Fruit fly (Drosophila melanogaster) whole organism, embryonic: ENCODE measurements around the gene Pgcl.

Experiments
- Abd-B ChIP-seq: fragments of 200-800 bp; sonication (Bioruptor generic); optimal IDR thresholded peaks from 2 replicates; lab custom pipeline; 2018; ENCODE audit warnings: missing biosample characterization, mild to moderate bottlenecking, missing genetic modification characterization, moderate library complexity
- Ada2b ChIP-seq: fragments of 200-800 bp; sonication (Bioruptor generic); IDR thresholded peaks from 2 replicates; pipeline ENCODE4 v1.3.6; 2022; ENCODE audit warnings: missing biosample characterization, missing genetic modification characterization
- Adf1 ChIP-seq: fragments of 200-800 bp; sonication (Bioruptor generic); IDR thresholded peaks from 2 replicates; pipeline ENCODE4 v1.3.6; 2022; ENCODE audit warnings: missing biosample characterization, missing genetic modification characterization
- CG10366 ChIP-seq: fragments of 200-800 bp; sonication (Bioruptor generic); IDR thresholded peaks from 2 replicates; pipeline ENCODE4 v1.3.6; 2022; ENCODE audit warnings: missing biosample characterization, missing genetic modification characterization
- CG10462 ChIP-seq: fragments of 200-800 bp; sonication (Bioruptor generic); optimal IDR thresholded peaks from 2 replicates; lab custom pipeline; 2016; ENCODE audit warnings: missing biosample characterization, missing genetic modification characterization
- CG11085 ChIP-seq: fragments of 200-800 bp; sonication (Bioruptor generic); IDR thresholded peaks from 2 replicates; pipeline ENCODE4 v1.3.6; 2022; ENCODE audit warnings: missing biosample characterization, missing genetic modification characterization
- CG11398 ChIP-seq: fragments of 200-800 bp; sonication (Bioruptor generic); optimal IDR thresholded peaks from 2 replicates; lab custom pipeline; 2016; ENCODE audit warnings: missing biosample characterization, missing genetic modification characterization
- CG13123 ChIP-seq: fragments of 200-800 bp; sonication (Bioruptor generic); optimal IDR thresholded peaks from 2 replicates; lab custom pipeline; 2016; ENCODE audit warnings: missing biosample characterization, missing genetic modification characterization
- CG15073 ChIP-seq: fragments of 200-800 bp; sonication (Bioruptor generic); optimal IDR thresholded peaks from 2 replicates; lab custom pipeline; 2016; ENCODE audit warnings: missing biosample characterization, missing genetic modification characterization
- CG15601 ChIP-seq: fragments of 200-800 bp; sonication (Bioruptor generic); optimal IDR thresholded peaks from 3 replicates; lab custom pipeline; 2019; ENCODE audit warnings: missing biosample characterization, mild to moderate bottlenecking, missing genetic modification characterization, moderate library complexity
- CG17802 ChIP-seq: fragments of 200-800 bp; sonication (Bioruptor generic); optimal IDR thresholded peaks from 2 replicates; lab custom pipeline; 2018; ENCODE audit warnings: missing biosample characterization, mild to moderate bottlenecking, missing genetic modification characterization, moderate library complexity
- CG18599 ChIP-seq: fragments of 200-800 bp; sonication (Bioruptor generic); optimal IDR thresholded peaks from 3 replicates; lab custom pipeline; 2017; ENCODE audit warnings: missing biosample characterization, missing genetic modification characterization, mild to moderate bottlenecking, moderate library complexity, missing genetic modification reagents
- CG34376 ChIP-seq: fragments of 200-800 bp; sonication (Bioruptor generic); optimal IDR thresholded peaks from 2 replicates; lab custom pipeline; 2018; ENCODE audit warnings: missing biosample characterization, mild to moderate bottlenecking, missing genetic modification characterization
- CG4424 ChIP-seq: fragments of 200-800 bp; sonication (Bioruptor generic); optimal IDR thresholded peaks from 3 replicates; lab custom pipeline; 2016; ENCODE audit warnings: missing biosample characterization, missing genetic modification characterization
- CG6683 ChIP-seq: fragments of 200-800 bp; sonication (Bioruptor generic); optimal IDR thresholded peaks from 2 replicates; lab custom pipeline; 2017; ENCODE audit warnings: missing biosample characterization, mild to moderate bottlenecking, missing genetic modification characterization, missing genetic modification reagents
- CG7928 ChIP-seq: fragments of 200-800 bp; sonication (Bioruptor generic); optimal IDR thresholded peaks from 2 replicates; lab custom pipeline; 2017; ENCODE audit warnings: missing biosample characterization, mild to moderate bottlenecking, missing genetic modification characterization
- CG8478 ChIP-seq: fragments of >200 bp; optimal IDR thresholded peaks from 2 replicates; lab custom pipeline; 2018
- CG8944 ChIP-seq: fragments of 200-800 bp; sonication (Bioruptor generic); optimal IDR thresholded peaks from 3 replicates; lab custom pipeline; 2016; ENCODE audit warnings: missing biosample characterization, missing genetic modification characterization
- CoRest ChIP-seq: fragments of 200-800 bp; sonication (Bioruptor generic); optimal IDR thresholded peaks from 3 replicates; lab custom pipeline; 2018; ENCODE audit warnings: missing biosample characterization, mild to moderate bottlenecking, missing genetic modification characterization, moderate library complexity
- Dbx ChIP-seq: fragments of 200-800 bp; sonication (Bioruptor generic); IDR thresholded peaks from 3 replicates; pipeline ENCODE4 v1.3.6; 2022; ENCODE audit warnings: missing biosample characterization, missing genetic modification characterization
- Gsc ChIP-seq: fragments of 200-800 bp; sonication (Bioruptor generic); IDR thresholded peaks from 2 replicates; pipeline ENCODE4 v1.3.6; 2022; ENCODE audit warnings: missing biosample characterization, missing genetic modification characterization
- Gug ChIP-seq: fragments of 200-800 bp; sonication (Bioruptor generic); IDR thresholded peaks from 4 replicates; pipeline ENCODE4 v1.3.6; 2022; ENCODE audit warnings: missing biosample characterization, missing genetic modification characterization
- HLH4C ChIP-seq: fragments of 200-800 bp; sonication (Bioruptor generic); IDR thresholded peaks from 3 replicates; pipeline ENCODE4 v1.3.6; 2022; ENCODE audit warnings: missing biosample characterization, missing genetic modification characterization; ENCODE audit not compliant: partially characterized antibody
- HLHmδ ChIP-seq: fragments of 200-800 bp; sonication (Bioruptor generic); optimal IDR thresholded peaks from 2 replicates; lab custom pipeline; 2018; ENCODE audit warnings: missing biosample characterization, mild to moderate bottlenecking, missing genetic modification characterization, moderate library complexity
- Lpt ChIP-seq: fragments of >200 bp; optimal IDR thresholded peaks from 2 replicates; lab custom pipeline; 2018; ENCODE audit warnings: missing biosample characterization, missing genetic modification characterization
- MTF-1 ChIP-seq: fragments of 200-800 bp; sonication (Bioruptor generic); optimal IDR thresholded peaks from 2 replicates; lab custom pipeline; 2018; ENCODE audit warnings: missing biosample characterization, mild to moderate bottlenecking, missing genetic modification characterization, borderline replicate concordance
- Neu2 ChIP-seq: fragments of 200-800 bp; sonication (Bioruptor generic); optimal IDR thresholded peaks from 3 replicates; lab custom pipeline; 2016; ENCODE audit warnings: missing biosample characterization, missing genetic modification characterization, borderline replicate concordance
- PHDP ChIP-seq: fragments of 200-800 bp; sonication (Bioruptor generic); optimal IDR thresholded peaks from 3 replicates; lab custom pipeline; 2018; ENCODE audit warnings: missing biosample characterization, mild to moderate bottlenecking, missing genetic modification characterization, moderate library complexity
- Ravus ChIP-seq: fragments of 200-800 bp; sonication (Bioruptor generic); IDR thresholded peaks from 2 replicates; pipeline ENCODE4 v1.3.6; 2022; ENCODE audit warnings: missing biosample characterization, missing genetic modification characterization
- Scr ChIP-seq: fragments of 200-800 bp; sonication (Bioruptor generic); IDR thresholded peaks from 2 replicates; pipeline ENCODE4 v1.3.6; 2022; ENCODE audit warnings: missing biosample characterization, missing genetic modification characterization; ENCODE audit not compliant: partially characterized antibody
- Trl ChIP-seq, 3 experiments: fragments of >200 bp in 2 of 3; fragments of 200-800 bp in 1 of 3; sonication (Bioruptor generic) in 1 of 3; optimal IDR thresholded peaks; 2 replicates in 1 of 3; 3 replicates in 2 of 3; lab custom pipeline; 2016 to 2017; ENCODE audit warnings: missing biosample characterization in 1 of 3, missing genetic modification characterization in 1 of 3
- Usf ChIP-seq: fragments of 200-800 bp; sonication (Bioruptor generic); optimal IDR thresholded peaks from 2 replicates; lab custom pipeline; 2017; ENCODE audit warnings: missing genotype, missing biosample characterization, missing genetic modification characterization
- bowl ChIP-seq: fragments of 200-800 bp; sonication (Bioruptor generic); IDR thresholded peaks from 2 replicates; pipeline ENCODE4 v1.3.6; 2022; ENCODE audit warnings: missing biosample characterization, missing genetic modification characterization
- br ChIP-seq: fragments of >200 bp; optimal IDR thresholded peaks from 2 replicates; lab custom pipeline; 2017
- dan ChIP-seq: fragments of 200-800 bp; sonication (Bioruptor generic); IDR thresholded peaks from 2 replicates; pipeline ENCODE4 v1.3.6; 2022; ENCODE audit warnings: missing biosample characterization, missing genetic modification characterization
- ems ChIP-seq: fragments of 200-800 bp; sonication (Bioruptor generic); optimal IDR thresholded peaks from 3 replicates; lab custom pipeline; 2016; ENCODE audit warnings: missing biosample characterization, missing genetic modification characterization
- fd102C ChIP-seq: fragments of 200-800 bp; sonication (Bioruptor generic); optimal IDR thresholded peaks from 2 replicates; lab custom pipeline; 2018; ENCODE audit warnings: missing biosample characterization, mild to moderate bottlenecking, missing genetic modification characterization, moderate library complexity
- gcm ChIP-seq: fragments of 200-800 bp; sonication (Bioruptor generic); optimal IDR thresholded peaks from 2 replicates; lab custom pipeline; 2019; ENCODE audit warnings: missing biosample characterization, mild to moderate bottlenecking, missing genetic modification characterization, moderate library complexity
- gfzf ChIP-seq: fragments of 200-800 bp; sonication (Bioruptor generic); optimal IDR thresholded peaks from 2 replicates; lab custom pipeline; 2016; ENCODE audit warnings: missing biosample characterization, mild to moderate bottlenecking, missing genetic modification characterization, moderate library complexity
- jing ChIP-seq: fragments of 200-800 bp; sonication (Bioruptor generic); optimal IDR thresholded peaks from 2 replicates; lab custom pipeline; 2018; ENCODE audit warnings: missing biosample characterization, mild to moderate bottlenecking, missing genetic modification characterization
- knrl ChIP-seq: fragments of 200-800 bp; sonication (Bioruptor generic); IDR thresholded peaks from 3 replicates; pipeline ENCODE4 v1.3.6; 2022; ENCODE audit warnings: missing biosample characterization, missing genetic modification characterization; ENCODE audit not compliant: partially characterized antibody
- pan ChIP-seq, 4 experiments: fragments of >200 bp in 3 of 4; fragments of 200-800 bp in 1 of 4; sonication (Bioruptor generic) in 1 of 4; optimal IDR thresholded peaks in 3 of 4; IDR thresholded peaks in 1 of 4; 2 replicates each; pipeline versions ENCODE4 v1.3.6 to Lab custom; 2017 to 2022; ENCODE audit warnings: missing biosample characterization in 2 of 4, missing genetic modification characterization in 2 of 4, mixed read lengths in 1 of 4
- phol ChIP-seq: fragments of 200-800 bp; sonication (Bioruptor generic); optimal IDR thresholded peaks from 3 replicates; lab custom pipeline; 2018; ENCODE audit warnings: missing biosample characterization, mild to moderate bottlenecking, missing genetic modification characterization, moderate library complexity
- pros ChIP-seq: fragments of 200-800 bp; sonication (Bioruptor generic); optimal IDR thresholded peaks from 3 replicates; lab custom pipeline; 2019; ENCODE audit warnings: missing biosample characterization, mild to moderate bottlenecking, missing genetic modification characterization, moderate library complexity
- sima ChIP-seq: fragments of 200-800 bp; sonication (Bioruptor generic); optimal IDR thresholded peaks from 2 replicates; lab custom pipeline; 2016; ENCODE audit warnings: missing biosample characterization, missing genetic modification characterization
- sob ChIP-seq: fragments of 200-800 bp; sonication (Bioruptor generic); IDR thresholded peaks from 2 replicates; pipeline ENCODE4 v1.3.6; 2022; ENCODE audit warnings: missing biosample characterization, missing genetic modification characterization
- unc-4 ChIP-seq: fragments of 200-800 bp; sonication (Bioruptor generic); IDR thresholded peaks from 2 replicates; pipeline ENCODE4 v1.3.6; 2022; ENCODE audit warnings: missing biosample characterization, missing genetic modification characterization; ENCODE audit not compliant: partially characterized antibody
- zfh2 ChIP-seq: fragments of 200-800 bp; sonication (Bioruptor generic); optimal IDR thresholded peaks from 2 replicates; lab custom pipeline; 2016; ENCODE audit warnings: missing biosample characterization, missing genetic modification characterization

The Pgcl gene

dm6 chrX:476230-477143, 39.2 kb upstream of the Pgcl start, which contains the start of the genes ebo and CG13373 (continued):
- peak; percentile 32 for TF ChIP-seq zfh2 (GFP tag; lab: Kevin White, UChicago)
- no peak for TF ChIP-seq CG18599
- no peak for TF ChIP-seq Adf1 (GFP tag; lab: Robert Waterston, UW)
- TF ChIP-seq br (lab: Kevin White, UChicago): no peak
- TF ChIP-seq CG8478: no peak
- TF ChIP-seq gfzf (GFP tag; lab: Kevin White, UChicago): peak; percentile 49
- no peak for TF ChIP-seq CoRest (tag; lab: Kevin White, UChicago)
- 0 out of 3 replicates have a peak, but pooled peaks have one; percentile 36 for TF ChIP-seq HLH4C (GFP tag; lab: Robert Waterston, UW)
- no peak for TF ChIP-seq fd102C (GFP tag; lab: Kevin White, UChicago)
- peak; percentile 4 for TF ChIP-seq ems (GFP tag; lab: Kevin White, UChicago)
- no peak for TF ChIP-seq CG4424 (GFP tag; lab: Kevin White, UChicago)
- TF ChIP-seq Gug (GFP tag; lab: Robert Waterston, UW): no peak
- TF ChIP-seq Trl (optimal IDR thresholded peaks at IDR 0.05; lab: Kevin White, UChicago): no peak
- TF ChIP-seq Trl (GFP tag; optimal IDR thresholded peaks at IDR 0.05; lab: Kevin White, UChicago): no peak
- TF ChIP-seq Scr (GFP tag; lab: Robert Waterston, UW): peak; percentile 67
- peak; percentile 47 for TF ChIP-seq PHDP (tag; lab: Kevin White, UChicago)
- TF ChIP-seq CG7928 (GFP tag; lab: Kevin White, UChicago): no peak
- peak; percentile 60; the same call in 2 of the 3 replicates for TF ChIP-seq knrl (GFP tag; lab: Robert Waterston, UW)
- TF ChIP-seq jing: no peak
- TF ChIP-seq Neu2 (GFP tag; lab: Kevin White, UChicago): no peak
- TF ChIP-seq CG11398 (GFP tag; lab: Kevin White, UChicago): no peak
- no peak for TF ChIP-seq CG10462
- no peak for TF ChIP-seq CG17802 (tag; lab: Kevin White, UChicago)
- peak; percentile 34 for TF ChIP-seq phol (tag; lab: Kevin White, UChicago)
- TF ChIP-seq CG8944: no peak
- no peak for TF ChIP-seq CG11085
- no peak for TF ChIP-seq CG34376 (GFP tag; lab: Kevin White, UChicago)
- TF ChIP-seq unc-4: peak; percentile 63
- no peak for TF ChIP-seq Abd-B (GFP tag; lab: Kevin White, UChicago)
- TF ChIP-seq dan (GFP tag; lab: Robert Waterston, UW): no peak
- TF ChIP-seq MTF-1 (GFP tag; lab: Kevin White, UChicago): no peak
- TF ChIP-seq Lpt (GFP tag; lab: Kevin White, UChicago): no peak
- TF ChIP-seq CG15601 (tag; lab: Kevin White, UChicago): peak; percentile 15
- 0 out of 2 replicates have a peak, but pooled peaks have one; percentile 43 for TF ChIP-seq sob
- no peak for TF ChIP-seq bowl (GFP tag; lab: Robert Waterston, UW)
- TF ChIP-seq CG10366 (GFP tag; lab: Robert Waterston, UW): peak; percentile 28; the same call in 1 of the 2 replicates
- TF ChIP-seq sima (GFP tag; lab: Kevin White, UChicago): no peak
- no peak for TF ChIP-seq pan (optimal IDR thresholded peaks at IDR 0.05; lab: Kevin White, UChicago)
- peak in 1 of 2 experiments; percentile 36 for TF ChIP-seq pan (GFP tag; optimal IDR thresholded peaks at IDR 0.05 in 1 of 2, IDR thresholded peaks at IDR 0.05 in 1 of 2)
- no peak for TF ChIP-seq CG13123
- TF ChIP-seq CG15073 (GFP tag; lab: Kevin White, UChicago): no peak
- peak; percentile 39 for TF ChIP-seq Ada2b (GFP tag; lab: Robert Waterston, UW)
- TF ChIP-seq gcm: no peak
- no peak for TF ChIP-seq pros (GFP tag; lab: Kevin White, UChicago)
- TF ChIP-seq Usf: no peak
- TF ChIP-seq Dbx (GFP tag; lab: Robert Waterston, UW): no peak
- TF ChIP-seq Ravus (GFP tag; lab: Robert Waterston, UW): no peak
- no peak for TF ChIP-seq HLHmδ (GFP tag; lab: Kevin White, UChicago)
- no peak for TF ChIP-seq CG6683
- TF ChIP-seq Gsc (GFP tag; lab: Robert Waterston, UW): no peak
